Fruit fly (Drosophila melanogaster): ENCODE results near the gene mfr.
A peak's percentile ranks its signal among the peaks of the same experiment; 100 is the strongest.

mfr gene

dm6 chr3L:8953199-8953956, 40.9 kb upstream of the mfr start (continued):
- TF ChIP-seq Hr38 (GFP tag; optimal IDR thresholded peaks at IDR 0.05), result no peak
- TF ChIP-seq CG16779 (tag; optimal IDR thresholded peaks at IDR 0.05), result peak; percentile 80
- no peak for TF ChIP-seq CG11294 (GFP tag; IDR thresholded peaks at IDR 0.05)
- TF ChIP-seq CG8119 (GFP tag; IDR thresholded peaks at IDR 0.05), result peak; percentile 68; the same call in 2 of the 3 replicates
- TF ChIP-seq Hr39 (GFP tag; optimal IDR thresholded peaks at IDR 0.05), result peak; percentile 29
- TF ChIP-seq ss (GFP tag; optimal IDR thresholded peaks at IDR 0.05), result peak; percentile 56 to 58
- peak; percentile 90 for TF ChIP-seq CG32006 (GFP tag; optimal IDR thresholded peaks at IDR 0.05)
- peak; percentile 67 for TF ChIP-seq net (GFP tag; optimal IDR thresholded peaks at IDR 0.05)
- TF ChIP-seq CG10669 (GFP tag; optimal IDR thresholded peaks at IDR 0.05), result peak; percentile 67
- TF ChIP-seq Ets96B (tag; optimal IDR thresholded peaks at IDR 0.05), result peak; percentile 66
- TF ChIP-seq CG6792 (GFP tag; optimal IDR thresholded peaks at IDR 0.05), result peak; percentile 55
- peak; percentile 10 for TF ChIP-seq CG6854 (GFP tag; optimal IDR thresholded peaks at IDR 0.05)
- TF ChIP-seq svp (GFP tag), result no peak
- TF ChIP-seq CG11762 (GFP tag; optimal IDR thresholded peaks at IDR 0.05; ENCODE audit: insufficient read depth), result peak; percentile 38
- TF ChIP-seq Sox14 (GFP tag; optimal IDR thresholded peaks at IDR 0.05), result peak; percentile 66
- TF ChIP-seq CG15336 (GFP tag; IDR thresholded peaks at IDR 0.05), result peak; percentile 72; the same call in 1 of the 2 replicates
- peak; percentile 30 for TF ChIP-seq cyc (GFP tag; optimal IDR thresholded peaks at IDR 0.05)
- peak; percentile 36 for TF ChIP-seq CG9139 (GFP tag; optimal IDR thresholded peaks at IDR 0.05)
- peak in 1 of 2 experiments; percentile 60 for TF ChIP-seq salr (GFP tag; optimal IDR thresholded peaks at IDR 0.05)
- TF ChIP-seq Sox102F (GFP tag; optimal IDR thresholded peaks at IDR 0.05), result peak; percentile 68
- no peak for TF ChIP-seq CG8319 (GFP tag; optimal IDR thresholded peaks at IDR 0.05)
- peak; percentile 47 for TF ChIP-seq CG8632 (GFP tag; optimal IDR thresholded peaks at IDR 0.05)
- TF ChIP-seq CG3919 (GFP tag; optimal IDR thresholded peaks at IDR 0.05), result peak; percentile 53
- TF ChIP-seq Eip78C (GFP tag), result peak; percentile 91
- peak; percentile 46 for TF ChIP-seq dsx (GFP tag; optimal IDR thresholded peaks at IDR 0.05; ENCODE audit: poor library complexity, severe bottlenecking)
- peak; percentile 76 for TF ChIP-seq Eip75B (GFP tag; optimal IDR thresholded peaks at IDR 0.05)
- peak; percentile 51 for TF ChIP-seq fd59A (GFP tag; optimal IDR thresholded peaks at IDR 0.05)
- peak; percentile 78 for TF ChIP-seq CG10631 (GFP tag; optimal IDR thresholded peaks at IDR 0.05)
- TF ChIP-seq CG6276 (GFP tag; optimal IDR thresholded peaks at IDR 0.05), result peak; percentile 78
- peak; percentile 41; the same call in 1 of the 2 replicates for TF ChIP-seq Gug (GFP tag; IDR thresholded peaks at IDR 0.05)
- TF ChIP-seq Lpt (GFP tag; optimal IDR thresholded peaks at IDR 0.05), result peak; percentile 40
- TF ChIP-seq dac (GFP tag; optimal IDR thresholded peaks at IDR 0.05), result peak; percentile 68
- TF ChIP-seq Met (GFP tag; optimal IDR thresholded peaks at IDR 0.05), result peak; percentile 72
- peak; percentile 31 for TF ChIP-seq OdsH (GFP tag; optimal IDR thresholded peaks at IDR 0.05)
- peak; percentile 44 for TF ChIP-seq CG31627 (GFP tag; optimal IDR thresholded peaks at IDR 0.05)
- TF ChIP-seq fd85E (GFP tag; optimal IDR thresholded peaks at IDR 0.05), result no peak

dm6 chr3L:8952549-8953198, 40.2 kb upstream of the mfr start:
- no peak for TF ChIP-seq CG6808 (GFP tag; optimal IDR thresholded peaks at IDR 0.05)
- TF ChIP-seq spab (GFP tag; optimal IDR thresholded peaks at IDR 0.05), result no peak
- no peak for TF ChIP-seq dac (GFP tag; optimal IDR thresholded peaks at IDR 0.05)
- TF ChIP-seq Hr39 (GFP tag; optimal IDR thresholded peaks at IDR 0.05), result no peak
- no peak for TF ChIP-seq CG11762 (GFP tag; optimal IDR thresholded peaks at IDR 0.05; ENCODE audit: insufficient read depth)
- TF ChIP-seq CG6792 (GFP tag; optimal IDR thresholded peaks at IDR 0.05), result no peak
- TF ChIP-seq CG9139 (GFP tag; optimal IDR thresholded peaks at IDR 0.05), result no peak
- TF ChIP-seq Ets96B (tag; optimal IDR thresholded peaks at IDR 0.05), result no peak
- no peak for TF ChIP-seq CG8119 (GFP tag; IDR thresholded peaks at IDR 0.05)
- TF ChIP-seq CG10631 (GFP tag; optimal IDR thresholded peaks at IDR 0.05), result no peak
- TF ChIP-seq OdsH (GFP tag; optimal IDR thresholded peaks at IDR 0.05), result no peak
- no peak for TF ChIP-seq CG31627 (GFP tag; optimal IDR thresholded peaks at IDR 0.05)

Data from whole organism, prepupa.